Fruit fly (Drosophila melanogaster) whole organism: ENCODE results near the gene CG1103.

Experiments
- EcR ChIP-seq, 2 experiments: fragments of >200 bp; optimal IDR thresholded peaks; 2 replicates each; lab custom pipeline; 2017; ENCODE audit warnings: missing biosample characterization in 2 of 2, missing genetic modification characterization in 2 of 2, missing genetic modification reagents in 2 of 2
- pan ChIP-seq: fragments of >200 bp; optimal IDR thresholded peaks from 2 replicates; lab custom pipeline; 2017
- psq ChIP-seq: fragments of >200 bp; optimal IDR thresholded peaks from 2 replicates; lab custom pipeline; 2017
- usp ChIP-seq: fragments of >200 bp; optimal IDR thresholded peaks from 2 replicates; lab custom pipeline; 2017; ENCODE audit warnings: missing biosample characterization, missing genetic modification characterization, mixed read lengths

dm6 chr3R:4333964-4334363 lies 3.6 kb upstream of the CG1103 start, which contains the start of gene CG9776:
- TF ChIP-seq psq = no peak
- TF ChIP-seq pan = no peak
- TF ChIP-seq EcR (GFP tag; optimal IDR thresholded peaks at IDR 0.05; lab: Kevin White, UChicago) = no peak
- no peak for TF ChIP-seq usp
